Worm (Caenorhabditis elegans) whole organism, L3 larva: ENCODE measurements around the gene cpf-1.

Experiments used
- R02D3.7 ChIP-seq: fragments of 150-350 bp; optimal IDR thresholded peaks from 2 replicates; lab custom pipeline; 2014; ENCODE audit warnings: missing biosample characterization, missing genetic modification characterization
- aly-2 ChIP-seq: fragments of 150-350 bp; optimal IDR thresholded peaks from 2 replicates; lab custom pipeline; 2014; ENCODE audit warnings: missing biosample characterization, missing genetic modification characterization
- egl-27 ChIP-seq: sonication (generic microtip); optimal IDR thresholded peaks from 4 replicates; lab custom pipeline; 2017; ENCODE audit warnings: missing biosample characterization, missing genetic modification reagents, missing genetic modification characterization
- elt-2 ChIP-seq: sonication (generic microtip); optimal IDR thresholded peaks from 2 replicates; lab custom pipeline; 2016; ENCODE audit warnings: missing genetic modification reagents, mild to moderate bottlenecking, missing genetic modification characterization, missing compliant biosample characterization
- jun-1 ChIP-seq: fragments of 150-350 bp; optimal IDR thresholded peaks from 2 replicates; lab custom pipeline; 2014; ENCODE audit warnings: missing biosample characterization, missing genetic modification reagents, missing genetic modification characterization
- lin-15B ChIP-seq: fragments of 150-350 bp; optimal IDR thresholded peaks from 2 replicates; lab custom pipeline; 2014; ENCODE audit warnings: missing biosample characterization, missing genetic modification characterization
- nhr-11 ChIP-seq: fragments of 150-350 bp; optimal IDR thresholded peaks from 2 replicates; lab custom pipeline; 2014; ENCODE audit warnings: missing biosample characterization, missing genetic modification characterization
- nhr-12 ChIP-seq: fragments of 150-350 bp; optimal IDR thresholded peaks from 2 replicates; lab custom pipeline; 2014; ENCODE audit warnings: missing biosample characterization, missing genetic modification characterization
- nhr-237 ChIP-seq: fragments of 150-350 bp; optimal IDR thresholded peaks from 2 replicates; lab custom pipeline; 2014; ENCODE audit warnings: missing biosample characterization, missing genetic modification characterization
- nhr-77 ChIP-seq: fragments of 150-350 bp; optimal IDR thresholded peaks from 2 replicates; lab custom pipeline; 2014; ENCODE audit warnings: missing biosample characterization, missing genetic modification characterization
- snpc-4 ChIP-seq: fragments of 150-350 bp; optimal IDR thresholded peaks from 2 replicates; lab custom pipeline; 2014; ENCODE audit warnings: missing biosample characterization, missing genetic modification characterization
- zag-1 ChIP-seq: fragments of 150-350 bp; optimal IDR thresholded peaks from 2 replicates; lab custom pipeline; 2014; ENCODE audit warnings: missing biosample characterization, missing genetic modification characterization
- ztf-11 ChIP-seq: fragments of 150-350 bp; optimal IDR thresholded peaks from 2 replicates; lab custom pipeline; 2014; ENCODE audit warnings: missing biosample characterization, missing genetic modification characterization
- ztf-4 ChIP-seq: fragments of 150-350 bp; optimal IDR thresholded peaks from 2 replicates; lab custom pipeline; 2014; ENCODE audit warnings: missing biosample characterization, missing genetic modification characterization

- no peak for TF ChIP-seq jun-1 (tag; lab: Kevin White, UChicago)
- TF ChIP-seq ztf-4 (tag; lab: Kevin White, UChicago): no peak
- no peak for TF ChIP-seq egl-27 (tag; lab: Kevin White, UChicago)
- no peak for TF ChIP-seq nhr-237 (tag; lab: Kevin White, UChicago)
- no peak for TF ChIP-seq snpc-4 (tag; lab: Kevin White, UChicago)
- no peak for TF ChIP-seq nhr-11 (tag; lab: Kevin White, UChicago)
- no peak for TF ChIP-seq ztf-11 (tag; lab: Kevin White, UChicago)
- no peak for TF ChIP-seq R02D3.7 (tag; lab: Kevin White, UChicago)
- no peak for TF ChIP-seq elt-2 (tag; lab: Kevin White, UChicago)
- TF ChIP-seq nhr-12 (tag; lab: Kevin White, UChicago): no peak
- no peak for TF ChIP-seq aly-2 (tag; lab: Kevin White, UChicago)
- no peak for TF ChIP-seq zag-1 (tag; lab: Kevin White, UChicago)
- TF ChIP-seq nhr-77: no peak
- TF ChIP-seq lin-15B: no peak
Observed at ce11 chrII:8606549-8606948, 4.3 kb upstream of the cpf-1 start, which contains the start of gene F28C6.8.
